Worm (Caenorhabditis elegans): Measurements from ENCODE around the gene gyg-2.

- no peak for TF ChIP-seq tra-4 (tag; optimal IDR thresholded peaks at IDR 0.05)
- no peak for TF ChIP-seq ceh-36 (tag; optimal IDR thresholded peaks at IDR 0.05)
- no peak for TF ChIP-seq B0310.2 (tag; optimal IDR thresholded peaks at IDR 0.05)
- TF ChIP-seq ama-1 (optimal IDR thresholded peaks at IDR 0.05) = no peak
- no peak for TF ChIP-seq tbx-37 (GFP tag; conservative IDR thresholded peaks at IDR 0.05)
- TF ChIP-seq flt-1 (GFP tag; IDR thresholded peaks at IDR 0.05) = no peak
- no peak for TF ChIP-seq pes-1 (GFP tag; IDR thresholded peaks at IDR 0.05)
Observed at ce11 chrV:16745214-16745613, 844 bp downstream of the gyg-2 start.

All from whole organism, early embryonic.